Fruit fly (Drosophila melanogaster) Kc167 (cell line): ENCODE results near the gene nrv1.

Experiments
- Myc ChIP-seq: fragments of >200 bp; optimal IDR thresholded peaks from 2 replicates; lab custom pipeline; 2017; ENCODE audit warnings: missing external identifiers
- Sin3A ChIP-seq: fragments of >200 bp; optimal IDR thresholded peaks from 2 replicates; lab custom pipeline; 2018; ENCODE audit warnings: missing external identifiers
- h ChIP-seq: fragments of >200 bp; optimal IDR thresholded peaks from 3 replicates; lab custom pipeline; 2018; ENCODE audit warnings: missing external identifiers

- TF ChIP-seq h = no peak
- TF ChIP-seq Sin3A (lab: Kevin White, UChicago) = no peak
- TF ChIP-seq Myc (lab: Kevin White, UChicago) = no peak
Observed at dm6 chr2L:6784235-6784634, 2.4 kb downstream of the nrv1 start.
